Fruit fly (Drosophila melanogaster) whole organism, prepupa: ENCODE results near the gene Ogdh.

Source experiments
- Ets96B ChIP-seq: fragments of 200-800 bp; optimal IDR thresholded peaks from 2 replicates; lab custom pipeline; 2019; ENCODE audit warnings: missing biosample characterization, mild to moderate bottlenecking, missing genetic modification characterization, moderate library complexity
- Hr39 ChIP-seq: fragments of 200-800 bp; sonication (Bioruptor generic); optimal IDR thresholded peaks from 2 replicates; lab custom pipeline; 2016; ENCODE audit warnings: missing biosample characterization, missing genetic modification characterization

DNA sequence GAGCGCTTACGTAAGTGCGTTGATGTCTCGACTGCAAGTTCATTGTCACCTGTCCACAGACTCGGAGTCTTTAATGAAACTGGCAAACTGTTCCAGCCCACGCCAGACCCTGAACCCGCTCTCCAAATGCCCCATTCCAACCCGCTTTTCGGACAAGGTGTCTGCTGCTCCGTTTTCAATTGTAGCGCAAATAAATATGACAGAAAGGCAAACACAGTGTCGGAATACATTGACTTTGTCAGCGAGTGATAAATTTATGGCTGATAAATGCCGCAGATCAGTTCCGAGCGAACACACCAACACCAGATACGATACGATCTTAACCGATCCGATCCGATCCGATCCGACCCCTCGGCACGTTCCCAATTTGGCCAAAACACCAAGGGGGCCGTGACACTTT is 40.5 kb upstream of the Ogdh start:
- TF ChIP-seq Ets96B (no peak), Hr39 (no peak)
